Fruit fly (Drosophila melanogaster): ENCODE measurements around the gene Ifrd1.

Gene Ifrd1

DNA sequence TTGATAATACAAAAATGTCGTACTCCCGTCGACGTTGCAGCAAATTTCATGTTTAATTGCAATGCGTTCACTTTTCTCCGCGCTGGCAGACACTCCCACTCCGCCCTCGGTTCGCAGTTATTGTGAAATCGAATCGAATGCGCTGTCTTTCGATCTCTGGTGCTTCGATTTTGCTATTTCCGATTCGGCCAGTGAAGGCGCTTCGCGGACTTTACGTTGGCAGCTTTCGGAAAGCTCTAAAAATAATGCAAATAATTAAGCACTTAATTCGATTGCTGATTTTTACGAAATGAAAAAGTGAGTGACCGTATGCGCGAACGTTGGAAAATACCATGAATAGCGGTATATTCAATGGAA lies at the start of gene Ifrd1:
TSS of gene Ifrd1 (minus strand) at position 305 of the 357 bp plus-strand sequence.
- TF ChIP-seq CG8301 (tag; optimal IDR thresholded peaks at IDR 0.05) (no peak), CG32121 (GFP tag; IDR thresholded peaks at IDR 0.05) (no peak), Pif1B (GFP tag; optimal IDR thresholded peaks at IDR 0.05) (no peak), rn (GFP tag; IDR thresholded peaks at IDR 0.05) (no peak), gl (tag; optimal IDR thresholded peaks at IDR 0.05) (no peak), CG4496 (GFP tag; IDR thresholded peaks at IDR 0.05) (no peak), CG9948 (tag; optimal IDR thresholded peaks at IDR 0.05) (no peak), CG34367 (tag; optimal IDR thresholded peaks at IDR 0.05) (no peak), D1 (tag; optimal IDR thresholded peaks at IDR 0.05) (no peak)

DNA sequence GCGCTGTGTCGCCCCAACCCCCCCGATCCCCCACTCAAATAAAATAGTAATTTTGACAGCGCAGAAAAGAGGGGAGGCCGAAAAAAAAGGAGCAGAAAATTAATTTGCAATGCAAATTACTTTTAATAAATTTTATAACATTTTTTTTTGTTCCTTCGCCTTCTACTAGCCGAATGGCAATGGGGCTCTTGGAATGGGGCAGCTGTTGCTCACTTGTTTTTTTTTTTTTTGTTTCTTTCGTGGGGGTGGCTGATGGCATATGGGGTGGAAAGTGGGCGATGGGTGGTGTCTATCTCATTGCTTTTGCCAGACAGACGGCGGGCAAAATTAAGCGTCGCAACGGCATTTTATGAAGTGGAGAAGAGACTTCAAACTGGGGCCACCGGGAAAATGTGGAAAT lies 46.4 kb upstream of the Ifrd1 start:
- TF ChIP-seq gl (tag; optimal IDR thresholded peaks at IDR 0.05) (no peak), EcR (GFP tag; optimal IDR thresholded peaks at IDR 0.05) (no peak), CG8159 (tag; optimal IDR thresholded peaks at IDR 0.05) (no peak), fd96Ca (GFP tag; IDR thresholded peaks at IDR 0.05) (no peak), CG9948 (tag; optimal IDR thresholded peaks at IDR 0.05) (no peak), CG32121 (GFP tag; IDR thresholded peaks at IDR 0.05) (no peak), Pif1A (GFP tag; optimal IDR thresholded peaks at IDR 0.05) (no peak), Ets98B (GFP tag; IDR thresholded peaks at IDR 0.05) (no peak), CG10348 (GFP tag; IDR thresholded peaks at IDR 0.05) (no peak), CG4496 (GFP tag; IDR thresholded peaks at IDR 0.05) (no peak), rn (GFP tag; IDR thresholded peaks at IDR 0.05) (no peak), CG13204 (GFP tag; optimal IDR thresholded peaks at IDR 0.05) (no peak), CG14655 (GFP tag; optimal IDR thresholded peaks at IDR 0.05) (no peak), CG15710 (tag; optimal IDR thresholded peaks at IDR 0.05) (no peak), CG34367 (tag; optimal IDR thresholded peaks at IDR 0.05) (no peak), CG17806 (tag; optimal IDR thresholded peaks at IDR 0.05) (no peak)

DNA sequence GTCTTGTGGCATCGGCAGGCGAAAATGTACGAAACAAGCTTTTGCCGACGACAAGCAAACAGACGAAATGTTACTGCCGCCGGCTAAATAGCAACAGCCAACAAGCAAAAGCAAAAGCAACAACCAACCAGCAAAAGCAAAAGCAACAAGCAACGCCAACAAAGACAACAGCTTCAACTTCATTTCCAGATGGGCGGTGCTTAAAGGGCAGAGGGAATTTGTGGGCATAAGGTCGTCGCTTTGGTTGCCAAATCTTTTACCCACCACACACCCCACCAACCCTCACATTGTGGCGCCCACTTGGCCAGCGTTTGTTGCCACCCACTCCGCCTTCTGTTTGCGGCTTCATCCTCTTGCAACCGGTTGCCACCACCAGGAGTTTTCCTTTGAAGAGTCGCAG lies 36.7 kb upstream of the Ifrd1 start:
- no peak for TF ChIP-seq CG4496 (GFP tag; IDR thresholded peaks at IDR 0.05)
- TF ChIP-seq EcR (GFP tag; optimal IDR thresholded peaks at IDR 0.05), result no peak
- no peak for TF ChIP-seq CG9948 (tag; optimal IDR thresholded peaks at IDR 0.05)
- TF ChIP-seq CG15710 (tag; optimal IDR thresholded peaks at IDR 0.05), result no peak
- no peak for TF ChIP-seq Pif1B (GFP tag; optimal IDR thresholded peaks at IDR 0.05)
- TF ChIP-seq Ets98B (GFP tag; IDR thresholded peaks at IDR 0.05), result no peak
- no peak for TF ChIP-seq CG13204 (GFP tag; optimal IDR thresholded peaks at IDR 0.05)
- TF ChIP-seq CG17806 (tag; optimal IDR thresholded peaks at IDR 0.05), result no peak
- TF ChIP-seq CG8159 (tag; optimal IDR thresholded peaks at IDR 0.05), result no peak
- no peak for TF ChIP-seq CG8301 (tag; optimal IDR thresholded peaks at IDR 0.05)
- no peak for TF ChIP-seq Pif1A (GFP tag; optimal IDR thresholded peaks at IDR 0.05)
- no peak for TF ChIP-seq CG34367 (tag; optimal IDR thresholded peaks at IDR 0.05)

DNA sequence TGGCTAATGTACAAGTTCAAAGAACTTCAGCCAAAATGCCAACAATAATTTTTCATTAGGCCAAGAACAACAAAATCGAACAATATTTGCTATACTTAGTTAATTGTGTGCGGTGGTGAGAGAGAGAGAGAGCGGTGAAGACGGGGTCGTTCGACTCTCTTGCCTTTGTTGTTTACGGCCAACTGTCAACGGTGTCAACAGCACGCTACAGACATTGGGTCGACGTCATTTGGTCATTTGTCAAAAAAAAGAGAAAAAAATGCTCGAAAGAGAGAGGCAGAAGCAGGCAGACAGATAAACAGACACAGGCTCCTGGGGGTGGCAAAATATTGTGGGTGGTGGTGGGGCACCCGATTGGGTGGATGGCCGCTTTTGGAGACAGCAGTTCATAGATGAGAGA lies 35.2 kb upstream of the Ifrd1 start:
- TF ChIP-seq Pif1B (GFP tag; optimal IDR thresholded peaks at IDR 0.05) (no peak), CG10348 (GFP tag; IDR thresholded peaks at IDR 0.05) (no peak), CG34367 (tag; optimal IDR thresholded peaks at IDR 0.05) (no peak), CG13204 (GFP tag; optimal IDR thresholded peaks at IDR 0.05) (no peak), CG8159 (tag; optimal IDR thresholded peaks at IDR 0.05) (no peak), CG32121 (GFP tag; IDR thresholded peaks at IDR 0.05) (no peak), CG12605 (GFP tag; IDR thresholded peaks at IDR 0.05) (no peak), CG15710 (tag; optimal IDR thresholded peaks at IDR 0.05) (no peak), Snoo (tag; optimal IDR thresholded peaks at IDR 0.05) (no peak), CG9948 (tag; optimal IDR thresholded peaks at IDR 0.05) (no peak), CG17806 (tag; optimal IDR thresholded peaks at IDR 0.05) (no peak), gl (tag; optimal IDR thresholded peaks at IDR 0.05) (no peak), Ets98B (GFP tag; IDR thresholded peaks at IDR 0.05) (no peak), CG8301 (tag; optimal IDR thresholded peaks at IDR 0.05) (no peak), D1 (tag; optimal IDR thresholded peaks at IDR 0.05) (no peak), CG4496 (GFP tag; IDR thresholded peaks at IDR 0.05) (no peak)

DNA sequence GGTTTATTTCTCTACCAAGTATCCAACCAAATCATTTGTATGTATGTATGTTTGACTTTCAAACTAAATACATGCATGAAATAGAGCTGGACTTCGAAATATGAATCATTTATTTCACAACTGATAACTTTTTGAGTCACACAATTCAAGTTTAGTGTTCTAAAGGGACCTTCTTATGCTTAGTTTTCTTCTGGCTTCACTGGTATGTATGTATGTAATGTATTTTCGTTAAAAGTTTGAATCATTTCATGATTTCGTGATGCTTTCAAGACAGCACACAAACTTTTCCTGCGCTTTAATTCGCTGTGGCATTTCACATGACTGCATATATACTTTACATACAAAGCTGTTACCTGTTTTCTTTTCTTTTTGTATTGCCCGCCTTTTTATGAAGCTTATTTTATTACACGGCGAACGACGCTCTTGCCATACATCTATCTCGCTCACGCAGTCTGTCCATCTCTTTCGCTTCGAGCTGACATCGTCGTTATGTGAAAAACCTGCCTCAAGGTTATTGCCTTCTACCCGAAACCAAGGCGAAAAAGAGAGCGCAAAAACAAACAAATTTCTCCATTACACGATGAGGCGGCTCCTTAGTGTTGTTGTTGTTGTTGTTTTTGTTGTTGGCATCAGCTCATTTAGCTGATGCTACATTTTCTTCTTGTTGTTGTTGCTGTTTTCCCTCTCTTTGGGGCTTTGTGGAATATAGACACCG lies 34.3 kb upstream of the Ifrd1 start:
- TF ChIP-seq CG13204 (GFP tag; optimal IDR thresholded peaks at IDR 0.05) (peak; percentile 30), CG14655 (GFP tag; optimal IDR thresholded peaks at IDR 0.05) (no peak), CG8159 (tag; optimal IDR thresholded peaks at IDR 0.05) (peak; percentile 13), EcR (GFP tag; optimal IDR thresholded peaks at IDR 0.05) (peak; percentile 96), CG15710 (tag; optimal IDR thresholded peaks at IDR 0.05) (peak; percentile 6), Ets98B (GFP tag; IDR thresholded peaks at IDR 0.05) (no peak), CG4496 (GFP tag; IDR thresholded peaks at IDR 0.05) (peak; percentile 70; the same call in 2 of the 3 replicates)

DNA sequence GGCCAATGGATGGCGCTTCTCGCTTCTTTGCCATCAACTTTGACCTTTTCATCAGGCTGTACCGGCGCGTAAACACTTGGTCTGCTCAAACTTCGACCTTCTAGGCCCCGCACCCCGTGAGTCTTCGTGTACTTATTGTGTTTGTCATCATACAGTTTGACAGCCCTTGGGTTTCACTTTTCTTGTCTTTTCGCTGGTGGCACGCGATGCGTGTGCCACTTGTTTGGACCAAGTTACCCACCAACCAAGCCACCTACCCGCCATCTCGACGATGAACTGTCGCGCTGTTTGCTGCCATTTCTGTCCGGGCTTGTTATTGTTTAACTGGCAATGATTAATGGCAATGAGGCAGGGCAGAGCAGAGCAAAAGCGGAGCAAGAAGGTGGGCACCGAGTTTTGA lies 33.5 kb upstream of the Ifrd1 start:
- TF ChIP-seq CG13204 (GFP tag; optimal IDR thresholded peaks at IDR 0.05), result no peak
- TF ChIP-seq fd96Ca (GFP tag; IDR thresholded peaks at IDR 0.05), result 0 out of 3 replicates have a peak, but pooled peaks have one; percentile 36
- no peak for TF ChIP-seq CG8159 (tag; optimal IDR thresholded peaks at IDR 0.05)

DNA sequence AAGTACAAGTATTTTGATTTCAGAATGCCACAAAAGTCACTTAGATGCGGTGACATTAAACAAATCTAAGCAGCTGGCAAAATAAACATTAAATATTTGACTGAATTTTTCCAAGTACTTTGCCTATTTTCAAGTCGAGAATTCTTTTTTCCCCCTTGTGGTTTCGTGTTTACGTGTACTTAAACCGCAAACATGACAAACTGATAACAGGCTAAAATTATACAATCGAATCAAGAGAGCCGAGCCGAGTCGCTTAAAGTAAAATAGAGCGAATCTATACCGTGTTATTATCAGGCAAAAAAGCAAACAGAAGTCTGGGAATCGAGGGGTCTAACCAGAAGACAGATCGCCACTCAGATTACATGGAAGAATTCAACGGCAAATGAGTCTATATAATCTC lies 31.8 kb upstream of the Ifrd1 start:
- TF ChIP-seq rn (GFP tag; IDR thresholded peaks at IDR 0.05) (no peak), CG17806 (tag; optimal IDR thresholded peaks at IDR 0.05) (no peak)

Measured in whole organism, pupa.